Worm (Caenorhabditis elegans): Measurements from ENCODE around the gene cni-1.

The cni-1 gene

DNA sequence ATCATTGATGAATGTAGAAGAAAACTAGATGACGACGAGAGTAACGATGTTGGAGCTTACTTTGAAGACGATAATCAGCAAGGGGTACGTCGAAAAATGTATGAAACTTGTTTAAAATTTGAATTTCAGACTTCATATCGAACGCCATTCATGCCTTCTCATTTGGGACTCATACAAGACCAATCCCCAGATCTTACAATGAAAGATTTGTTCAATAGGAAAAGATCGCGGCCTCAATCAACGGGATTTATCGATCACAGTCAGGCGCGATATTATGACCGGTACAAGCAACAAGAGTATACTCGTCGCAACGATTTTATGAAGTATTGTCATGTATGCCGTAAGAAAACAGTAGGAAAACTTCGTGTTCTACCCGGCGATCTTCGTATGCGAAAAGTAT lies 3.3 kb upstream of the cni-1 start:
- TF ChIP-seq klf-2 (GFP tag; conservative IDR thresholded peaks at IDR 0.05): no peak
- no peak for TF ChIP-seq tab-1 (GFP tag; IDR thresholded peaks at IDR 0.05)
- no peak for TF ChIP-seq med-1 (GFP tag; optimal IDR thresholded peaks at IDR 0.05; ENCODE audit: insufficient read depth)
- no peak for TF ChIP-seq ztf-29 (GFP tag; IDR thresholded peaks at IDR 0.05)
- TF ChIP-seq cog-1 (tag; optimal IDR thresholded peaks at IDR 0.05): no peak
- TF ChIP-seq ref-1 (GFP tag; conservative IDR thresholded peaks at IDR 0.05): no peak
- TF ChIP-seq T22C8.4 (GFP tag; IDR thresholded peaks at IDR 0.05): no peak
- no peak for TF ChIP-seq ztf-23 (GFP tag; IDR thresholded peaks at IDR 0.05)
- TF ChIP-seq flt-1 (GFP tag; IDR thresholded peaks at IDR 0.05): no peak

DNA sequence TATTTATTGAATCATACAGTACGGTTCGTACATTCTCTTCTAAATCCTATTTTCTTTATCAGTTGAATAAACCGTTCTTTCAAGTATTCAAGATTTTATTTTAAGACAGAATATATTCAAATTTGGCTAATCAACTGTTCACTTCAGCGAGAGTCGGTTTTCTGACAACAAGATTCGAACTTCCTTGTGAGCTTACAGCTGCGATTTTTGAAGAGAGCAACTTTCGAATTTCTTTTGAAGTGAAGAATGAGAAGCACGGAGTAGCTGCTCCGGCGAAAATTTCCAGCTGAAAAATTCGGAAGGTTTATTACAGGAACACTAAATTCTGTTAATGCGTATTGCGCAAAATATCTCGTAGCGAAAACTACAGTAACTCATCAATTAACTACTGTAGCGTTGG lies 1.3 kb downstream of the cni-1 start:
- TF ChIP-seq tab-1 (GFP tag; IDR thresholded peaks at IDR 0.05) (no peak), flt-1 (GFP tag; IDR thresholded peaks at IDR 0.05) (no peak), med-1 (GFP tag; optimal IDR thresholded peaks at IDR 0.05; ENCODE audit: insufficient read depth) (no peak)

DNA sequence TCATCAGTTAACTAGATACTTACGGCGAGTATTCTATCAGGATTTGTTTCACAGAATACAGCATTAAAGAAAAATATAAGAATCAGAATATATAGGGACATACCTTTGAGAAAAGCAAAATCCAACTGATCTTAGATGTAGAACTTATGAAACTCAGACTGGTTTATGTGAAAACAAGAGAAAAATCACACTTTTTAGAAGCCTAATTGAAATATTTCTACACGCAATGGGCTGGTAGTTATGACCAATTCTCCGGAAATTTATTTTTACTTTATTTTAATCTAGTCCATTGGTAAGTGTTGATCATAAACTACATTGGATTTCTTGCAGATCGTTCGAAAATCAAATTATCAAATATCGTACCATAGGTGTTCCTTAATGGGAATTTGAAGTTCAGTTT lies 4.0 kb downstream of the cni-1 start, which contains the start of gene T09E8.4:
TSS of gene T09E8.4 (minus strand) at position 101 of the 400 bp plus-strand sequence.
- no peak for TF ChIP-seq cog-1 (tag; optimal IDR thresholded peaks at IDR 0.05)
- TF ChIP-seq klf-2 (GFP tag; conservative IDR thresholded peaks at IDR 0.05): no peak
- TF ChIP-seq flt-1 (GFP tag; IDR thresholded peaks at IDR 0.05): no peak
- no peak for TF ChIP-seq ztf-23 (GFP tag; IDR thresholded peaks at IDR 0.05)
- no peak for TF ChIP-seq tab-1 (GFP tag; IDR thresholded peaks at IDR 0.05)
- TF ChIP-seq med-1 (GFP tag; optimal IDR thresholded peaks at IDR 0.05; ENCODE audit: insufficient read depth): no peak
- no peak for TF ChIP-seq ztf-29 (GFP tag; IDR thresholded peaks at IDR 0.05)
- no peak for TF ChIP-seq ref-1 (GFP tag; conservative IDR thresholded peaks at IDR 0.05)

DNA sequence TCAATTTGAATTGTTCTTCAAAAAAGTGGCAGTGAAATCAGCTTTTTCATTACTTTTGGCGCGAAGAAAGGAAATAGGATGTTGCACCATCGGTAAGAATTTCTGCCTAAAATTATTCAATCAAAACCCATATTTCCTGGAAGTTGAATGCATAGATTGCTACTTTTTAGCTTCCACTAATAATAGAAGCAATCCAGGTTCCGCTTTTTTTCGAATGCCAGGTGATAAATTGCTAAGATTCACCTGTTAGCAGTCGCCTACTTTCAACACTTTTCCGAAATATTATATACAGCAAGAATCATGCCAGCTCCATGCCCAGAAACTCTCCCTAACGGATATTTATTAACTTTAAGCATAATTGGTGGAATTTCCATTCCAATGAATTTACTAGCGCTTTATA lies 5.3 kb downstream of the cni-1 start, which contains the start of gene sri-6:
TSS of gene sri-6 (plus strand) at position 301 of the 400 bp plus-strand sequence.
- TF ChIP-seq ztf-23 (GFP tag; IDR thresholded peaks at IDR 0.05) (no peak), T22C8.4 (GFP tag; IDR thresholded peaks at IDR 0.05) (no peak), klf-2 (GFP tag; conservative IDR thresholded peaks at IDR 0.05) (no peak), cog-1 (tag; optimal IDR thresholded peaks at IDR 0.05) (no peak), ref-1 (GFP tag; conservative IDR thresholded peaks at IDR 0.05) (no peak), tab-1 (GFP tag; IDR thresholded peaks at IDR 0.05) (no peak), med-1 (GFP tag; optimal IDR thresholded peaks at IDR 0.05; ENCODE audit: insufficient read depth) (no peak), flt-1 (GFP tag; IDR thresholded peaks at IDR 0.05) (no peak), ztf-29 (GFP tag; IDR thresholded peaks at IDR 0.05) (no peak)

DNA sequence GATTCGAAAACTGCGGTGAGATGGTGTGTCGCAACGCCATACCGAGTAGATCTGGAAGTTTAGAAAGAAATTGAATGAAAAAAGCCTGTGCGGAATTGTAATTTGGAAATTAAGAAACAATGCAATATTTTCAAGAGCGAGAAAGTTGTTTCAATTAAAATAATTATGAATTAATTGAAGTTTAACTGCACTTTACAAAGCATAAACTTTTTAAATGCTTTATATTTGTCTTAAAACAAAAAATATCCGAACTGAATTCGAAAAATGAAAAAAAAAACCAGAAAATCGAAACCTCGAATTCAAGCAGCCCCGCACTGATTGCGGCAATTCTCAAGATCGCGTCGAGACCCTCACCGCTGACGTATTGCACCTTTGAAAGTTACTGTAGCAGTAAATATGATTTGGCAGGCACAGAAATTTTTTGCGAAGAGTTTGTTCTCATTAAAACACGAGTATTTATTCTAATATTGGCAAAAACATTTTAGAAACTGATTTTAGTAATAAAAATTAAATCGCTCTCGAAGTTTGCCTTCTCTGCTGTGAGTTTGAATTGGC lies 13.4 kb downstream of the cni-1 start, which contains the start of gene sun-1:
TSS of gene sun-1 (minus strand) at position 51 of the 555 bp plus-strand sequence.
- TF ChIP-seq cog-1 (tag; optimal IDR thresholded peaks at IDR 0.05) (no peak), flt-1 (GFP tag; IDR thresholded peaks at IDR 0.05) (no peak), med-1 (GFP tag; optimal IDR thresholded peaks at IDR 0.05; ENCODE audit: insufficient read depth) (no peak), tab-1 (GFP tag; IDR thresholded peaks at IDR 0.05) (no peak), T22C8.4 (GFP tag; IDR thresholded peaks at IDR 0.05) (no peak), klf-2 (GFP tag; conservative IDR thresholded peaks at IDR 0.05) (no peak), ztf-29 (GFP tag; IDR thresholded peaks at IDR 0.05) (no peak), ztf-23 (GFP tag; IDR thresholded peaks at IDR 0.05) (no peak), ref-1 (GFP tag; conservative IDR thresholded peaks at IDR 0.05) (no peak)

DNA sequence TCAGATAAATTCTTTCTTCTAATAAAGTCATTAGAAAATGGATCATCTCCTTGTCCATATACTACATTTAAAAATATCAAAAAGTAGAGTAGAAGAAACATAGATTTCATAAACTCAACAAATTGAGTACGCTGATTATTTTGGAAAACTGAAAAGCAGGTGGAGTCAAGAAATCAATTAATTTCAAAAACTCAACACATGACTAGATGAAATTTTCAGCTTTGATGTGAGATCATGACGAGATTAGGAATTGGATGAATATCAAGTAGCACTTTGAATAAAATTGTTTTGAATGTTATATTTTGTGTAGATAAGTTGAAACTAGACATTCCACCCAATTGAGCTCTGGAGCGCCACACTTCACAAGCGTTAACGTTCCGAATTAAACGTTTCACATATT lies 15.4 kb downstream of the cni-1 start, which contains the start of gene F57B1.1:
TSS of gene F57B1.1 (minus strand) at position 101 of the 400 bp plus-strand sequence.
- TF ChIP-seq cog-1 (tag; optimal IDR thresholded peaks at IDR 0.05): no peak
- TF ChIP-seq flt-1 (GFP tag; IDR thresholded peaks at IDR 0.05): no peak
- TF ChIP-seq klf-2 (GFP tag; conservative IDR thresholded peaks at IDR 0.05): no peak

DNA sequence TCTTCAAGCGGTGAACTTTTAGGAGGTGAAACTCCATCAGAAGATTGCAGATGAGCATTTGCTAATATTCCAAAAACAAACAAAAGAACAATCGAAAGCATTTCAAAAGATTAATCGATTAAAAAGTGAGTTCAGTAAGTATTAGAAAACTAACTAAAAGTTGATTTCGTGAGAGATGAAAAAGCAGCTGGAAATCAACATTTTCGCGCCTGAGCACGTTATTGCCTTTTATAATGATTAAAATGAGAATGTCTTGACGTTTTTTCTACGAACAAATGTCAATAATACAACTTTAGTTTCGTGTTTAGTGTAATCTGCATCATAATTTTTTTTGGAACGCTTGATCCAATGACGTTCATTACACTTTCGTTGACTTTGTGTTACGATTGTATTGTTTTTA lies 17.7 kb downstream of the cni-1 start, which contains the start of gene F57B1.9:
TSS of gene F57B1.9 (minus strand) at position 101 of the 400 bp plus-strand sequence.
- TF ChIP-seq flt-1 (GFP tag; IDR thresholded peaks at IDR 0.05): no peak
- no peak for TF ChIP-seq tab-1 (GFP tag; IDR thresholded peaks at IDR 0.05)
- TF ChIP-seq klf-2 (GFP tag; conservative IDR thresholded peaks at IDR 0.05): no peak
- TF ChIP-seq ref-1 (GFP tag; conservative IDR thresholded peaks at IDR 0.05): no peak

DNA sequence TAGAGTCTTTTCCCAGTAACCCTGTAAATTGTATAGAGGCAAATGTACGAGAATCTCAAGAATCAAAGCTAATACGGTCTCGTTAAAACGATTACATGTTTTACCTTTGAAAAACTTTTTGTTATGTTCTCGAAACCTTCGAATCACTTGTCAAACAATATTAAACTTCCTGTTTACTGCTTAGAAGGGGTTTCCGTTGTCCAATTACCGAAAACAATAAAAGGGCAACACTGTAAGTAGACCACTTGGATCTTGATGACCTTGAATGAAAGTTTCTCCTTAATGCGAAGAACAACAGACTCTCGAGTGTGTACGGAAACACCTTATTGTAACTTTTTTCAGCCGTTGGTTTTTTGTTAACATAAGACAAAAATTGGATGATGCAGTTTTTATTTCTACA lies 20.5 kb downstream of the cni-1 start:
- TF ChIP-seq klf-2 (GFP tag; conservative IDR thresholded peaks at IDR 0.05) (no peak), med-1 (GFP tag; optimal IDR thresholded peaks at IDR 0.05; ENCODE audit: insufficient read depth) (no peak), T22C8.4 (GFP tag; IDR thresholded peaks at IDR 0.05) (no peak), tab-1 (GFP tag; IDR thresholded peaks at IDR 0.05) (no peak), ztf-29 (GFP tag; IDR thresholded peaks at IDR 0.05) (no peak), cog-1 (tag; optimal IDR thresholded peaks at IDR 0.05) (no peak), ztf-23 (GFP tag; IDR thresholded peaks at IDR 0.05) (no peak), flt-1 (GFP tag; IDR thresholded peaks at IDR 0.05) (no peak), ref-1 (GFP tag; conservative IDR thresholded peaks at IDR 0.05) (no peak)

DNA sequence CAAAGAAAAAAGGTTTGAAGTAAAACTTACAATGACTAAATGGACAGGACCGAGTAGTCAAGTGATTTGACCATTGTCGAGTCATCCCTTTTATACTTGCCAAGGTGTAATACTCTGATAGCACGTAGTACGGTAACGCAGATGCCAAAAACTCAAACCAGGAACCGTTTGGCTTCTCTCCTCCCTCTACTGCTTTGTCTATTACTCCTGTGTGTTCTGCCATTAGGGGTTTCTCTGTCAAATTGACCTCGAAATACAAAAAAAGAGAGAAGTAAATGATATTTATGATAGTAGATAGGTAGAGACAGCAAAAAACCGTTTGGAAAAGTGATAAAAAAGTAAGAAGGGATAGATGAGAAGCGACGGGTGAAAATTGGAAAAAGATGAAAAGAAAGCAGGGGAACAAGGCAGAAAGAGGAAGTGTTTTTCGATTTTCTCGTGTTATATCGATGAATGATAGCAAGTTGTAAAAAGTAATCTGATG lies 22.0 kb downstream of the cni-1 start, which contains the start of the genes col-159 and col-160:
TSS of gene col-159 (minus strand) at position 51 of the 484 bp plus-strand sequence.
TSS of gene col-160 (minus strand) at position 63 of the 484 bp plus-strand sequence.
- no peak for TF ChIP-seq med-1 (GFP tag; optimal IDR thresholded peaks at IDR 0.05; ENCODE audit: insufficient read depth)
- no peak for TF ChIP-seq T22C8.4 (GFP tag; IDR thresholded peaks at IDR 0.05)
- no peak for TF ChIP-seq klf-2 (GFP tag; conservative IDR thresholded peaks at IDR 0.05)
- no peak for TF ChIP-seq ztf-29 (GFP tag; IDR thresholded peaks at IDR 0.05)
- no peak for TF ChIP-seq ref-1 (GFP tag; conservative IDR thresholded peaks at IDR 0.05)
- TF ChIP-seq ztf-23 (GFP tag; IDR thresholded peaks at IDR 0.05): no peak

DNA sequence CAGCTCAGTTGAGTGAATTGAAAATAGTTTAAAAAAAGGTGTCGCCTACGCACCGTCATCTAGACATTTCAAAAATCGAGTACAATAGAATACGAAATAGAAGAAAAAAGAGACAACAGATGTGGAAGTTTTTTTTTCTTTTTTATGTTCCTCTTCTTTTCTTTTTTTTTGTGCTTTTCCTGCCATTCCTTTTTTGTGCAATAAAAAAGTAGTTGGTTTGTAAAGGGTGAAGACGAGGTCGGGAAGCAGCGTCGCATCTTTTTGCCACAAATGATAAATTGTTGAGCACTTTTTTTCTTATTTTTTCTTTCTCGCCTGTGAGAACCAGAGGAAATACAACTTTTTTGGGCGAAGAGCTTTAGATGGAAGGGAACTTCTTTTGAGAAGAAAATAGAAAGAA lies 26.4 kb downstream of the cni-1 start:
- TF ChIP-seq med-1 (GFP tag; optimal IDR thresholded peaks at IDR 0.05; ENCODE audit: insufficient read depth) (no peak), ref-1 (GFP tag; conservative IDR thresholded peaks at IDR 0.05) (no peak), cog-1 (tag; optimal IDR thresholded peaks at IDR 0.05) (no peak), ztf-29 (GFP tag; IDR thresholded peaks at IDR 0.05) (no peak)
